Fruit fly (Drosophila melanogaster) whole organism, embryonic: ENCODE data around the gene HP1c.

Source experiments
- Abd-B ChIP-seq: fragments of 200-800 bp; sonication (Bioruptor generic); optimal IDR thresholded peaks from 2 replicates; lab custom pipeline; 2018; ENCODE audit warnings: missing biosample characterization, mild to moderate bottlenecking, missing genetic modification characterization, moderate library complexity
- Adf1 ChIP-seq: fragments of 200-800 bp; sonication (Bioruptor generic); IDR thresholded peaks from 2 replicates; pipeline ENCODE4 v1.3.6; 2022; ENCODE audit warnings: missing biosample characterization, missing genetic modification characterization
- Atf3 ChIP-seq: fragments of 200-800 bp; sonication (Bioruptor generic); optimal IDR thresholded peaks from 3 replicates; lab custom pipeline; 2016; ENCODE audit warnings: missing biosample characterization, missing genetic modification characterization
- C15 ChIP-seq: fragments of 200-800 bp; sonication (Bioruptor generic); IDR thresholded peaks from 3 replicates; pipeline ENCODE4 v1.3.6; 2022; ENCODE audit warnings: missing biosample characterization, missing genetic modification characterization
- CG10321 ChIP-seq: fragments of 200-800 bp; sonication (Bioruptor generic); IDR thresholded peaks from 2 replicates; pipeline ENCODE4 v1.3.6; 2022; ENCODE audit warnings: missing biosample characterization, missing genetic modification characterization
- CG11398 ChIP-seq: fragments of 200-800 bp; sonication (Bioruptor generic); optimal IDR thresholded peaks from 2 replicates; lab custom pipeline; 2016; ENCODE audit warnings: missing biosample characterization, missing genetic modification characterization
- CG11560 ChIP-seq: fragments of 200-800 bp; sonication (Bioruptor generic); IDR thresholded peaks from 3 replicates; pipeline ENCODE4 v1.3.6; 2022; ENCODE audit warnings: missing biosample characterization, missing genetic modification characterization
- CG12071 ChIP-seq: fragments of 200-800 bp; sonication (Bioruptor generic); optimal IDR thresholded peaks from 3 replicates; lab custom pipeline; 2018; ENCODE audit warnings: missing biosample characterization, mild to moderate bottlenecking, missing genetic modification characterization
- CG1233 ChIP-seq: fragments of 200-800 bp; sonication (Bioruptor generic); optimal IDR thresholded peaks from 4 replicates; lab custom pipeline; 2018; ENCODE audit warnings: missing biosample characterization, mild to moderate bottlenecking, missing genetic modification characterization
- CG14014 ChIP-seq: fragments of 200-800 bp; sonication (Bioruptor generic); IDR thresholded peaks from 2 replicates; pipeline ENCODE4 v1.3.6; 2022; ENCODE audit warnings: missing biosample characterization, missing genetic modification characterization
- CG2129 ChIP-seq: fragments of 200-800 bp; sonication (Bioruptor generic); IDR thresholded peaks from 2 replicates; pipeline ENCODE4 v1.3.6; 2022; ENCODE audit warnings: missing biosample characterization, missing genetic modification characterization; ENCODE audit not compliant: partially characterized antibody
- CG32772 ChIP-seq: fragments of 200-800 bp; sonication (Bioruptor generic); IDR thresholded peaks from 2 replicates; pipeline ENCODE4 v1.3.6; 2022; ENCODE audit warnings: missing biosample characterization, missing genetic modification characterization
- CG33213 ChIP-seq: fragments of 200-800 bp; sonication (Bioruptor generic); optimal IDR thresholded peaks from 3 replicates; lab custom pipeline; 2016; ENCODE audit warnings: missing biosample characterization, missing genetic modification characterization
- CG4820 ChIP-seq: fragments of 200-800 bp; sonication (Bioruptor generic); optimal IDR thresholded peaks from 3 replicates; lab custom pipeline; 2016; ENCODE audit warnings: missing biosample characterization, missing genetic modification characterization
- CG7357 ChIP-seq: fragments of 200-800 bp; sonication (Bioruptor generic); IDR thresholded peaks from 3 replicates; pipeline ENCODE4 v1.3.6; 2022; ENCODE audit warnings: missing biosample characterization, missing genetic modification characterization
- CG8281 ChIP-seq: fragments of 200-800 bp; sonication (Bioruptor generic); optimal IDR thresholded peaks from 2 replicates; lab custom pipeline; 2018; ENCODE audit warnings: missing biosample characterization, mild to moderate bottlenecking, missing genetic modification characterization, moderate library complexity
- CG8924 ChIP-seq: fragments of 200-800 bp; optimal IDR thresholded peaks from 3 replicates; lab custom pipeline; 2019; ENCODE audit warnings: missing biosample characterization, mild to moderate bottlenecking, missing genetic modification characterization, moderate library complexity
- CTCF ChIP-seq: fragments of 200-800 bp; sonication (Bioruptor generic); optimal IDR thresholded peaks from 2 replicates; lab custom pipeline; 2017; ENCODE audit warnings: missing biosample characterization, mild to moderate bottlenecking, missing genetic modification characterization, moderate library complexity
- D19A ChIP-seq: fragments of 200-800 bp; optimal IDR thresholded peaks from 3 replicates; lab custom pipeline; 2019; ENCODE audit warnings: missing biosample characterization, mild to moderate bottlenecking, missing genetic modification characterization, moderate library complexity
- Deaf1 ChIP-seq: fragments of 200-800 bp; optimal IDR thresholded peaks from 3 replicates; lab custom pipeline; 2019; ENCODE audit warnings: missing biosample characterization, mild to moderate bottlenecking, missing genetic modification characterization, moderate library complexity
- Dek ChIP-seq: fragments of 200-800 bp; sonication (Bioruptor generic); optimal IDR thresholded peaks from 3 replicates; lab custom pipeline; 2019; ENCODE audit warnings: missing biosample characterization, mild to moderate bottlenecking, missing genetic modification characterization, moderate library complexity
- Dp ChIP-seq: fragments of 200-800 bp; sonication (Bioruptor generic); optimal IDR thresholded peaks from 2 replicates; lab custom pipeline; 2018; ENCODE audit warnings: missing biosample characterization, mild to moderate bottlenecking, missing genetic modification characterization, moderate library complexity
- E2f2 ChIP-seq: fragments of 200-800 bp; sonication (Bioruptor generic); IDR thresholded peaks from 2 replicates; pipeline ENCODE4 v1.3.6; 2022; ENCODE audit warnings: missing biosample characterization, missing genetic modification characterization
- HLH3B ChIP-seq: fragments of 200-800 bp; sonication (Bioruptor generic); IDR thresholded peaks from 2 replicates; pipeline ENCODE4 v1.3.6; 2022; ENCODE audit warnings: missing biosample characterization, missing genetic modification characterization
- Jarid2 ChIP-seq: fragments of 200-800 bp; sonication (Bioruptor generic); optimal IDR thresholded peaks from 3 replicates; lab custom pipeline; 2017; ENCODE audit warnings: mild to moderate bottlenecking, missing biosample characterization, missing genetic modification reagents, missing genetic modification characterization
- Kr ChIP-seq: fragments of 200-800 bp; sonication (Bioruptor generic); optimal IDR thresholded peaks from 2 replicates; lab custom pipeline; 2017; ENCODE audit warnings: missing biosample characterization, mild to moderate bottlenecking, missing genetic modification characterization
- Lhr ChIP-seq: fragments of 200-800 bp; sonication (Bioruptor generic); optimal IDR thresholded peaks from 3 replicates; lab custom pipeline; 2017; ENCODE audit warnings: mild to moderate bottlenecking, missing biosample characterization, missing genetic modification reagents, missing genetic modification characterization
- Optix ChIP-seq: fragments of 200-800 bp; sonication (Bioruptor generic); IDR thresholded peaks from 3 replicates; pipeline ENCODE4 v1.3.6; 2022; ENCODE audit warnings: missing biosample characterization, missing genetic modification characterization
- Scr ChIP-seq: fragments of 200-800 bp; sonication (Bioruptor generic); IDR thresholded peaks from 2 replicates; pipeline ENCODE4 v1.3.6; 2022; ENCODE audit warnings: missing biosample characterization, missing genetic modification characterization; ENCODE audit not compliant: partially characterized antibody
- Six4 ChIP-seq: fragments of 200-800 bp; sonication (Bioruptor generic); optimal IDR thresholded peaks from 2 replicates; lab custom pipeline; 2016; ENCODE audit warnings: missing biosample characterization, missing genetic modification characterization
- Tbp ChIP-seq: fragments of >200 bp; optimal IDR thresholded peaks from 2 replicates; lab custom pipeline; 2018; ENCODE audit warnings: missing biosample characterization, missing genetic modification characterization
- Xrp1 ChIP-seq: fragments of 200-800 bp; sonication (Bioruptor generic); IDR thresholded peaks from 2 replicates; pipeline ENCODE4 v1.3.6; 2022; ENCODE audit warnings: missing biosample characterization, missing genetic modification characterization
- al ChIP-seq: fragments of 200-800 bp; sonication (Bioruptor generic); IDR thresholded peaks from 2 replicates; pipeline ENCODE4 v1.3.6; 2022; ENCODE audit warnings: missing biosample characterization, missing genetic modification characterization
- bab2 ChIP-seq: fragments of 200-800 bp; sonication (Bioruptor generic); optimal IDR thresholded peaks from 2 replicates; lab custom pipeline; 2016; ENCODE audit warnings: missing biosample characterization, missing genetic modification characterization
- bcd ChIP-seq: fragments of 200-800 bp; sonication (Bioruptor generic); optimal IDR thresholded peaks from 2 replicates; lab custom pipeline; 2017; ENCODE audit warnings: missing biosample characterization, mild to moderate bottlenecking, missing genetic modification characterization
- croc ChIP-seq: fragments of 200-800 bp; sonication (Bioruptor generic); conservative IDR thresholded peaks from 3 replicates; pipeline ENCODE4 v1.3.6; 2022; ENCODE audit warnings: missing biosample characterization, missing genetic modification characterization
- cwo ChIP-seq: fragments of 200-800 bp; sonication (Bioruptor generic); optimal IDR thresholded peaks from 3 replicates; lab custom pipeline; 2017; ENCODE audit warnings: missing biosample characterization, missing genetic modification characterization, mild to moderate bottlenecking, moderate library complexity, missing genetic modification reagents
- dmrt11E ChIP-seq: fragments of 200-800 bp; sonication (Bioruptor generic); optimal IDR thresholded peaks from 3 replicates; lab custom pipeline; 2018; ENCODE audit warnings: missing biosample characterization, mild to moderate bottlenecking, missing genetic modification characterization, moderate library complexity
- ind ChIP-seq: fragments of 200-800 bp; sonication (Bioruptor generic); optimal IDR thresholded peaks from 3 replicates; lab custom pipeline; 2016; ENCODE audit warnings: missing biosample characterization, missing genetic modification characterization
- mam ChIP-seq: fragments of 200-800 bp; sonication (Bioruptor generic); optimal IDR thresholded peaks from 3 replicates; lab custom pipeline; 2016; ENCODE audit warnings: missing biosample characterization, missing genetic modification characterization
- nau ChIP-seq: fragments of 200-800 bp; sonication (Bioruptor generic); optimal IDR thresholded peaks from 3 replicates; lab custom pipeline; 2017; ENCODE audit warnings: missing biosample characterization, mild to moderate bottlenecking, missing genetic modification characterization, missing genetic modification reagents
- pzg ChIP-seq: fragments of 200-800 bp; sonication (Bioruptor generic); optimal IDR thresholded peaks from 3 replicates; lab custom pipeline; 2018; ENCODE audit warnings: missing biosample characterization, mild to moderate bottlenecking, missing genetic modification characterization, moderate library complexity
- ranshi ChIP-seq: fragments of 200-800 bp; sonication (Bioruptor generic); IDR thresholded peaks from 2 replicates; pipeline ENCODE4 v1.3.6; 2022; ENCODE audit warnings: missing biosample characterization, missing genetic modification characterization
- repo ChIP-seq: fragments of 200-800 bp; sonication (Bioruptor generic); optimal IDR thresholded peaks from 2 replicates; lab custom pipeline; 2016; ENCODE audit warnings: missing biosample characterization, missing genetic modification characterization
- sim ChIP-seq: fragments of 200-800 bp; sonication (Bioruptor generic); IDR thresholded peaks from 2 replicates; pipeline ENCODE4 v1.3.6; 2022; ENCODE audit warnings: missing biosample characterization, missing genetic modification characterization
- slou ChIP-seq: fragments of 200-800 bp; sonication (Bioruptor generic); optimal IDR thresholded peaks from 3 replicates; lab custom pipeline; 2016; ENCODE audit warnings: missing biosample characterization, missing genetic modification characterization
- slp2 ChIP-seq: fragments of 200-800 bp; sonication (Bioruptor generic); optimal IDR thresholded peaks from 2 replicates; lab custom pipeline; 2016; ENCODE audit warnings: missing biosample characterization, missing genetic modification characterization
- tgo ChIP-seq: fragments of 200-800 bp; sonication (Bioruptor generic); IDR thresholded peaks from 3 replicates; pipeline ENCODE4 v1.3.6; 2022; ENCODE audit warnings: missing biosample characterization, missing genetic modification characterization
- twi ChIP-seq: fragments of 200-800 bp; optimal IDR thresholded peaks from 2 replicates; lab custom pipeline; 2019; ENCODE audit warnings: missing biosample characterization, mild to moderate bottlenecking, missing genetic modification characterization, moderate library complexity
- tx ChIP-seq: fragments of 200-800 bp; sonication (Bioruptor generic); optimal IDR thresholded peaks from 2 replicates; lab custom pipeline; 2016; ENCODE audit warnings: missing biosample characterization, missing genetic modification characterization
- vfl ChIP-seq: fragments of 200-800 bp; sonication (Bioruptor generic); optimal IDR thresholded peaks from 2 replicates; lab custom pipeline; 2016; ENCODE audit warnings: missing biosample characterization, missing genetic modification characterization
- wor ChIP-seq: fragments of 200-800 bp; sonication (Bioruptor generic); IDR thresholded peaks from 2 replicates; pipeline ENCODE4 v1.3.6; 2022; ENCODE audit warnings: missing biosample characterization, missing genetic modification characterization
- yki ChIP-seq: fragments of >200 bp; optimal IDR thresholded peaks from 3 replicates; lab custom pipeline; 2018

HP1c gene

DNA sequence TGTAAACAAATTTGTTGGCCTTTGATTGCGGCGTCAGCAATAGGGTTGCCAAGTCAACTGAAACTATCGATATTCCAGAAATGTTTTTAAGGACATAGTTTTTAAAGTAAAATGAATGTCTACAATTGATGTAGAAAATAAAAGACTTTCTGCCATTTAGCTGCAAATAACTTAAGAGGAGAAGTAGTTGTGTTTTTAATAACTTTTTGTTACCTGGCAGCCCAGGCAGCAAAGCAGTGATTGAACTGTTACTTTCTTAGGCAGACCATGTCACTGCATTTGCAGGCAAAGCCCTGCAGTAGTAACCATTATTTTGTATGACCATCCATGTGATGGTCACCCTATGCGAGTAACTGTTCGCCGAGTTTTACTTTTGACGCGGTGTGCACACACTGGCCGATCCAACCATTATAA, 5.1 kb downstream of the HP1c start, which contains the start of the genes rumi, CG7029 and Usp12-46 (continued):
- TF ChIP-seq bab2 (peak; percentile 88), dmrt11E (tag; lab: Kevin White, UChicago) (peak; percentile 87), twi (tag; lab: Kevin White, UChicago) (peak; percentile 80), CG8281 (tag; lab: Kevin White, UChicago) (peak; percentile 47), Kr (no peak), bcd (GFP tag; lab: Kevin White, UChicago) (peak; percentile 76), CTCF (no peak), Dek (tag; lab: Kevin White, UChicago) (peak; percentile 82), sim (GFP tag; lab: Robert Waterston, UW) (peak; percentile 58; the same call in 1 of the 2 replicates), CG7357 (GFP tag; lab: Robert Waterston, UW) (peak; percentile 60; the same call in 2 of the 3 replicates), CG14014 (peak; percentile 90), repo (GFP tag; lab: Kevin White, UChicago) (peak; percentile 88), Tbp (GFP tag; lab: Kevin White, UChicago) (no peak), yki (lab: Kevin White, UChicago) (no peak), D19A (tag; lab: Kevin White, UChicago) (no peak), cwo (GFP tag; lab: Kevin White, UChicago) (peak; percentile 57), croc (GFP tag; lab: Robert Waterston, UW) (peak; percentile 60), CG11560 (tag; lab: Robert Waterston, UW) (peak; percentile 66; the same call in 1 of the 3 replicates), Adf1 (GFP tag; lab: Robert Waterston, UW) (peak; percentile 41; the same call in 1 of the 2 replicates), CG1233 (GFP tag; lab: Kevin White, UChicago) (peak; percentile 82), tgo (GFP tag; lab: Robert Waterston, UW) (peak; percentile 80), CG10321 (GFP tag; lab: Robert Waterston, UW) (peak; percentile 62), ranshi (GFP tag; lab: Robert Waterston, UW) (peak; percentile 99), CG2129 (GFP tag; lab: Robert Waterston, UW) (peak; percentile 64), Xrp1 (GFP tag; lab: Robert Waterston, UW) (peak; percentile 88), wor (GFP tag; lab: Robert Waterston, UW) (peak; percentile 59), slp2 (peak; percentile 87), pzg (peak; percentile 90), Deaf1 (tag; lab: Kevin White, UChicago) (no peak), slou (GFP tag; lab: Kevin White, UChicago) (peak; percentile 69), CG11398 (peak; percentile 84), C15 (GFP tag; lab: Robert Waterston, UW) (0 out of 3 replicates have a peak, but pooled peaks have one; percentile 53), Jarid2 (GFP tag; lab: Kevin White, UChicago) (no peak), ind (GFP tag; lab: Kevin White, UChicago) (peak; percentile 88), Atf3 (GFP tag; lab: Kevin White, UChicago) (peak; percentile 88), Abd-B (peak; percentile 84), E2f2 (peak; percentile 63), tx (GFP tag; lab: Kevin White, UChicago) (peak; percentile 85), CG33213 (peak; percentile 90), mam (GFP tag; lab: Kevin White, UChicago) (peak; percentile 91), Dp (peak; percentile 44), al (GFP tag; lab: Robert Waterston, UW) (peak; percentile 75), CG4820 (GFP tag; lab: Kevin White, UChicago) (peak; percentile 79), vfl (GFP tag; lab: Kevin White, UChicago) (peak; percentile 68), nau (GFP tag; lab: Kevin White, UChicago) (no peak), Lhr (peak; percentile 76), CG8924 (tag; lab: Kevin White, UChicago) (peak; percentile 87), CG32772 (GFP tag; lab: Robert Waterston, UW) (peak; percentile 83), CG12071 (GFP tag; lab: Kevin White, UChicago) (peak; percentile 59), Scr (GFP tag; lab: Robert Waterston, UW) (peak; percentile 81), Optix (GFP tag; lab: Robert Waterston, UW) (peak; percentile 81), HLH3B (GFP tag; lab: Robert Waterston, UW) (peak; percentile 81), Six4 (peak; percentile 65)
